Fruit fly (Drosophila melanogaster) whole organism, embryonic: Measurements from ENCODE around the gene Rpp20.

Experiments used
- Atf3 ChIP-seq: fragments of 200-800 bp; sonication (Bioruptor generic); optimal IDR thresholded peaks from 3 replicates; lab custom pipeline; 2016; ENCODE audit warnings: missing biosample characterization, missing genetic modification characterization
- Bgb ChIP-seq: fragments of 200-800 bp; sonication (Bioruptor generic); IDR thresholded peaks from 2 replicates; pipeline ENCODE4 v1.3.6; 2022; ENCODE audit warnings: missing biosample characterization, missing genetic modification characterization; ENCODE audit not compliant: partially characterized antibody
- CG11247 ChIP-seq: fragments of 200-800 bp; sonication (Bioruptor generic); IDR thresholded peaks from 2 replicates; pipeline ENCODE4 v1.3.6; 2022; ENCODE audit warnings: missing biosample characterization, missing genetic modification characterization
- CG1233 ChIP-seq: fragments of 200-800 bp; sonication (Bioruptor generic); optimal IDR thresholded peaks from 4 replicates; lab custom pipeline; 2018; ENCODE audit warnings: missing biosample characterization, mild to moderate bottlenecking, missing genetic modification characterization
- CG13894 ChIP-seq: fragments of 200-800 bp; sonication (Bioruptor generic); optimal IDR thresholded peaks from 3 replicates; lab custom pipeline; 2018; ENCODE audit warnings: missing biosample characterization, mild to moderate bottlenecking, missing genetic modification characterization, moderate library complexity
- CG14014 ChIP-seq: fragments of 200-800 bp; sonication (Bioruptor generic); IDR thresholded peaks from 2 replicates; pipeline ENCODE4 v1.3.6; 2022; ENCODE audit warnings: missing biosample characterization, missing genetic modification characterization
- CG14860 ChIP-seq: fragments of 200-800 bp; sonication (Bioruptor generic); IDR thresholded peaks from 3 replicates; pipeline ENCODE4 v1.3.6; 2022; ENCODE audit warnings: missing biosample characterization, missing genetic modification characterization; ENCODE audit not compliant: partially characterized antibody
- CG15073 ChIP-seq: fragments of 200-800 bp; sonication (Bioruptor generic); optimal IDR thresholded peaks from 2 replicates; lab custom pipeline; 2016; ENCODE audit warnings: missing biosample characterization, missing genetic modification characterization
- CG1529 ChIP-seq: fragments of 200-800 bp; sonication (Bioruptor generic); optimal IDR thresholded peaks from 3 replicates; lab custom pipeline; 2018; ENCODE audit warnings: missing biosample characterization, missing genetic modification characterization
- CG17829 ChIP-seq: fragments of 200-800 bp; optimal IDR thresholded peaks from 2 replicates; lab custom pipeline; 2019; ENCODE audit warnings: missing biosample characterization, mild to moderate bottlenecking, missing genetic modification characterization, moderate library complexity
- CG2116 ChIP-seq: fragments of 200-800 bp; sonication (Bioruptor generic); optimal IDR thresholded peaks from 3 replicates; lab custom pipeline; 2018; ENCODE audit warnings: missing biosample characterization, mild to moderate bottlenecking, missing genetic modification characterization
- CG2120 ChIP-seq: fragments of 200-800 bp; sonication (Bioruptor generic); optimal IDR thresholded peaks from 3 replicates; lab custom pipeline; 2016; ENCODE audit warnings: missing biosample characterization, missing genetic modification characterization
- CG33213 ChIP-seq: fragments of 200-800 bp; sonication (Bioruptor generic); optimal IDR thresholded peaks from 3 replicates; lab custom pipeline; 2016; ENCODE audit warnings: missing biosample characterization, missing genetic modification characterization
- CG34376 ChIP-seq: fragments of 200-800 bp; sonication (Bioruptor generic); optimal IDR thresholded peaks from 2 replicates; lab custom pipeline; 2018; ENCODE audit warnings: missing biosample characterization, mild to moderate bottlenecking, missing genetic modification characterization
- CG34422 ChIP-seq: fragments of 200-800 bp; sonication (Bioruptor generic); IDR thresholded peaks from 3 replicates; pipeline ENCODE4 v1.3.6; 2022; ENCODE audit warnings: missing biosample characterization, missing genetic modification characterization
- CG4730 ChIP-seq: fragments of 200-800 bp; sonication (Bioruptor generic); IDR thresholded peaks from 2 replicates; pipeline ENCODE4 v1.3.6; 2022; ENCODE audit warnings: missing biosample characterization, missing genetic modification characterization
- CG4854 ChIP-seq: fragments of 200-800 bp; sonication (Bioruptor generic); optimal IDR thresholded peaks from 2 replicates; lab custom pipeline; 2016; ENCODE audit warnings: missing biosample characterization, missing genetic modification characterization, inconsistent platforms
- CG8290 ChIP-seq, 3 experiments: fragments of 200-800 bp; sonication (Bioruptor generic); optimal IDR thresholded peaks; 2 replicates each; lab custom pipeline; 2016 to 2019; ENCODE audit warnings: missing biosample characterization in 3 of 3, missing genetic modification characterization in 3 of 3, mild to moderate bottlenecking in 2 of 3, moderate library complexity in 1 of 3
- CG9932 ChIP-seq: fragments of 200-800 bp; sonication (Bioruptor generic); IDR thresholded peaks from 2 replicates; pipeline ENCODE4 v1.3.6; 2022; ENCODE audit warnings: missing biosample characterization, missing genetic modification characterization
- CkIIα-i1 ChIP-seq: fragments of 200-800 bp; sonication (Bioruptor generic); IDR thresholded peaks from 2 replicates; pipeline ENCODE4 v1.3.6; 2022; ENCODE audit warnings: missing biosample characterization, missing genetic modification characterization
- Dad ChIP-seq: fragments of 200-800 bp; sonication (Bioruptor generic); optimal IDR thresholded peaks from 3 replicates; lab custom pipeline; 2016; ENCODE audit warnings: missing biosample characterization, missing genetic modification characterization
- Deaf1 ChIP-seq: fragments of 200-800 bp; optimal IDR thresholded peaks from 3 replicates; lab custom pipeline; 2019; ENCODE audit warnings: missing biosample characterization, mild to moderate bottlenecking, missing genetic modification characterization, moderate library complexity
- Dp ChIP-seq: fragments of 200-800 bp; sonication (Bioruptor generic); optimal IDR thresholded peaks from 2 replicates; lab custom pipeline; 2018; ENCODE audit warnings: missing biosample characterization, mild to moderate bottlenecking, missing genetic modification characterization, moderate library complexity
- Ets97D ChIP-seq: fragments of 200-800 bp; sonication (Bioruptor generic); optimal IDR thresholded peaks from 3 replicates; lab custom pipeline; 2016; ENCODE audit warnings: missing biosample characterization, missing genetic modification characterization
- GATAe ChIP-seq: fragments of 200-800 bp; sonication (Bioruptor generic); conservative IDR thresholded peaks from 2 replicates; pipeline ENCODE4 v1.3.6; 2022; ENCODE audit warnings: missing biosample characterization, missing genetic modification characterization
- Jarid2 ChIP-seq: fragments of 200-800 bp; sonication (Bioruptor generic); optimal IDR thresholded peaks from 3 replicates; lab custom pipeline; 2017; ENCODE audit warnings: mild to moderate bottlenecking, missing biosample characterization, missing genetic modification reagents, missing genetic modification characterization
- Neu2 ChIP-seq: fragments of 200-800 bp; sonication (Bioruptor generic); optimal IDR thresholded peaks from 3 replicates; lab custom pipeline; 2016; ENCODE audit warnings: missing biosample characterization, missing genetic modification characterization, borderline replicate concordance
- Side ChIP-seq: fragments of 200-800 bp; sonication (Bioruptor generic); optimal IDR thresholded peaks from 2 replicates; lab custom pipeline; 2016; ENCODE audit warnings: missing biosample characterization, missing genetic modification characterization
- amos ChIP-seq: fragments of 200-800 bp; sonication (Bioruptor generic); IDR thresholded peaks from 2 replicates; pipeline ENCODE4 v1.3.6; 2022; ENCODE audit warnings: missing biosample characterization, missing genetic modification characterization; ENCODE audit not compliant: partially characterized antibody
- emc ChIP-seq: fragments of 200-800 bp; sonication (Bioruptor generic); optimal IDR thresholded peaks from 2 replicates; lab custom pipeline; 2016; ENCODE audit warnings: missing biosample characterization, missing genetic modification characterization
- exex ChIP-seq: fragments of 200-800 bp; sonication (Bioruptor generic); optimal IDR thresholded peaks from 4 replicates; lab custom pipeline; 2018; ENCODE audit warnings: missing biosample characterization, mild to moderate bottlenecking, missing genetic modification characterization, moderate library complexity
- grn ChIP-seq: fragments of 200-800 bp; sonication (Bioruptor generic); optimal IDR thresholded peaks from 3 replicates; lab custom pipeline; 2017; ENCODE audit warnings: missing biosample characterization, missing genetic modification characterization
- gt ChIP-seq: fragments of 200-800 bp; sonication (Bioruptor generic); IDR thresholded peaks from 2 replicates; pipeline ENCODE4 v1.3.6; 2022; ENCODE audit warnings: missing biosample characterization, missing genetic modification characterization
- hb ChIP-seq: fragments of 200-800 bp; sonication (Bioruptor generic); IDR thresholded peaks from 3 replicates; pipeline ENCODE4 v1.3.6; 2022; ENCODE audit warnings: missing biosample characterization, missing genetic modification characterization; ENCODE audit not compliant: partially characterized antibody
- hth ChIP-seq: fragments of >200 bp; optimal IDR thresholded peaks from 2 replicates; lab custom pipeline; 2017; ENCODE audit warnings: inconsistent platforms
- inv ChIP-seq: fragments of 200-800 bp; sonication (Bioruptor generic); IDR thresholded peaks from 2 replicates; pipeline ENCODE4 v1.3.6; 2022; ENCODE audit warnings: missing biosample characterization, missing genetic modification characterization; ENCODE audit not compliant: partially characterized antibody
- jigr1 ChIP-seq: fragments of 200-800 bp; sonication (Bioruptor generic); IDR thresholded peaks from 3 replicates; pipeline ENCODE4 v1.3.6; 2022; ENCODE audit warnings: missing biosample characterization, missing genetic modification characterization
- sd ChIP-seq: fragments of 200-800 bp; sonication (Bioruptor generic); optimal IDR thresholded peaks from 3 replicates; lab custom pipeline; 2018; ENCODE audit warnings: missing biosample characterization, mild to moderate bottlenecking, missing genetic modification characterization, moderate library complexity
- slbo ChIP-seq: fragments of 200-800 bp; sonication (Bioruptor generic); IDR thresholded peaks from 2 replicates; pipeline ENCODE4 v1.3.6; 2022; ENCODE audit warnings: missing biosample characterization, missing genetic modification characterization
- sob ChIP-seq: fragments of 200-800 bp; sonication (Bioruptor generic); IDR thresholded peaks from 2 replicates; pipeline ENCODE4 v1.3.6; 2022; ENCODE audit warnings: missing biosample characterization, missing genetic modification characterization
- stwl ChIP-seq: fragments of 200-800 bp; sonication (Bioruptor generic); optimal IDR thresholded peaks from 3 replicates; lab custom pipeline; 2018; ENCODE audit warnings: missing biosample characterization, mild to moderate bottlenecking, missing genetic modification characterization, moderate library complexity
- trem ChIP-seq: fragments of 200-800 bp; optimal IDR thresholded peaks from 3 replicates; lab custom pipeline; 2019; ENCODE audit warnings: missing biosample characterization, mild to moderate bottlenecking, missing genetic modification characterization, moderate library complexity
- unc-4 ChIP-seq: fragments of 200-800 bp; sonication (Bioruptor generic); IDR thresholded peaks from 2 replicates; pipeline ENCODE4 v1.3.6; 2022; ENCODE audit warnings: missing biosample characterization, missing genetic modification characterization; ENCODE audit not compliant: partially characterized antibody
- vnd ChIP-seq: fragments of 200-800 bp; sonication (Bioruptor generic); IDR thresholded peaks from 3 replicates; pipeline ENCODE4 v1.3.6; 2022; ENCODE audit warnings: missing biosample characterization, missing genetic modification characterization; ENCODE audit not compliant: partially characterized antibody
- vvl ChIP-seq: fragments of 200-800 bp; sonication (Bioruptor generic); IDR thresholded peaks from 2 replicates; pipeline ENCODE4 v1.3.6; 2022; ENCODE audit warnings: missing biosample characterization, missing genetic modification characterization
- z ChIP-seq: fragments of 200-800 bp; sonication (Bioruptor generic); IDR thresholded peaks from 3 replicates; pipeline ENCODE4 v1.3.6; 2022; ENCODE audit warnings: missing biosample characterization, missing genetic modification characterization
- zen2 ChIP-seq: fragments of 200-800 bp; sonication (Bioruptor generic); IDR thresholded peaks from 3 replicates; pipeline ENCODE4 v1.3.6; 2022; ENCODE audit warnings: missing biosample characterization, missing genetic modification characterization; ENCODE audit not compliant: partially characterized antibody

Gene Rpp20

dm6 chrX:19754705-19755403 lies 10.6 kb downstream of the Rpp20 start:
- TF ChIP-seq Neu2 (GFP tag; lab: Kevin White, UChicago) (no peak), CG4854 (GFP tag; lab: Kevin White, UChicago) (no peak), CG4730 (GFP tag; lab: Robert Waterston, UW) (no peak), CG1233 (GFP tag; lab: Kevin White, UChicago) (no peak), CG14014 (GFP tag; lab: Robert Waterston, UW) (no peak), CG13894 (tag; lab: Kevin White, UChicago) (peak; percentile 75), Deaf1 (tag; lab: Kevin White, UChicago) (peak; percentile 40), CG34376 (GFP tag; lab: Kevin White, UChicago) (peak; percentile 1), CG15073 (GFP tag; lab: Kevin White, UChicago) (no peak), exex (tag; lab: Kevin White, UChicago) (peak; percentile 56), grn (peak; percentile 31), hb (GFP tag; lab: Robert Waterston, UW) (no peak), sd (tag; lab: Kevin White, UChicago) (peak; percentile 4), z (GFP tag; lab: Robert Waterston, UW) (0 out of 3 replicates have a peak, but pooled peaks have one; percentile 28)

dm6 chrX:19762167-19762566 lies 17.9 kb downstream of the Rpp20 start:
- TF ChIP-seq CG2120 (peak; percentile 49), stwl (tag; lab: Kevin White, UChicago) (peak; percentile 53), slbo (GFP tag; lab: Robert Waterston, UW) (peak; percentile 40; the same call in 1 of the 2 replicates), CG8290 (GFP tag; optimal IDR thresholded peaks at IDR 0.05; lab: Kevin White, UChicago) (peak; percentile 18), CG8290 (tag; optimal IDR thresholded peaks at IDR 0.05; lab: Kevin White, UChicago) (peak in 1 of 2 experiments; percentile 37), vvl (GFP tag; lab: Robert Waterston, UW) (peak; percentile 66), jigr1 (GFP tag; lab: Robert Waterston, UW) (no peak), sob (GFP tag; lab: Robert Waterston, UW) (0 out of 2 replicates have a peak, but pooled peaks have one; percentile 39), CG9932 (GFP tag; lab: Robert Waterston, UW) (peak; percentile 24; the same call in 1 of the 2 replicates), CkIIα-i1 (no peak), amos (GFP tag; lab: Robert Waterston, UW) (peak; percentile 71), Dp (GFP tag; lab: Kevin White, UChicago) (peak; percentile 92), CG11247 (GFP tag; lab: Robert Waterston, UW) (no peak), zen2 (GFP tag; lab: Robert Waterston, UW) (0 out of 3 replicates have a peak, but pooled peaks have one; percentile 28), unc-4 (GFP tag; lab: Robert Waterston, UW) (peak; percentile 38; the same call in 1 of the 2 replicates), Atf3 (no peak), CG2116 (GFP tag; lab: Kevin White, UChicago) (peak; percentile 97), CG1529 (no peak), emc (GFP tag; lab: Kevin White, UChicago) (no peak), Jarid2 (GFP tag; lab: Kevin White, UChicago) (no peak), Side (no peak), vnd (GFP tag; lab: Robert Waterston, UW) (0 out of 3 replicates have a peak, but pooled peaks have one; percentile 40), CG14860 (0 out of 3 replicates have a peak, but pooled peaks have one; percentile 33), inv (GFP tag; lab: Robert Waterston, UW) (peak; percentile 39; the same call in 1 of the 2 replicates), CG34422 (GFP tag; lab: Robert Waterston, UW) (no peak), hth (lab: Kevin White, UChicago) (no peak), gt (GFP tag; lab: Robert Waterston, UW) (no peak), GATAe (no peak), Ets97D (GFP tag; lab: Kevin White, UChicago) (peak; percentile 64), CG17829 (tag; lab: Kevin White, UChicago) (peak; percentile 15), Bgb (GFP tag; lab: Robert Waterston, UW) (peak; percentile 62), Dad (GFP tag; lab: Kevin White, UChicago) (peak; percentile 9), trem (peak; percentile 23), CG33213 (GFP tag; lab: Kevin White, UChicago) (peak; percentile 41)
